Worm (Caenorhabditis elegans) whole organism, mixed stage, embryonic: Measurements from ENCODE around the gene C16C8.27.

Experiments used
- M03D4.4 ChIP-seq: sonication (generic microtip); optimal IDR thresholded peaks from 2 replicates; lab custom pipeline; 2017; ENCODE audit warnings: mild to moderate bottlenecking, missing genetic modification characterization, missing compliant biosample characterization
- ceh-43 ChIP-seq: fragments of 200-800 bp; sonication (Bioruptor generic); optimal IDR thresholded peaks from 2 replicates; lab custom pipeline; 2018; ENCODE audit warnings: mild to moderate bottlenecking, missing genetic modification characterization, moderate library complexity, missing compliant biosample characterization
- ces-1 ChIP-seq: fragments of 150-350 bp; optimal IDR thresholded peaks from 2 replicates; lab custom pipeline; 2014; ENCODE audit warnings: missing biosample characterization, missing genetic modification reagents, missing genetic modification characterization
- elt-1 ChIP-seq: sonication (generic microtip); optimal IDR thresholded peaks from 2 replicates; lab custom pipeline; 2017; ENCODE audit warnings: missing genetic modification characterization, mild to moderate bottlenecking, missing compliant biosample characterization, antibody characterized with exemption, moderate library complexity, borderline replicate concordance; ENCODE audit not compliant: insufficient read depth
- lin-13 ChIP-seq: fragments of 150-350 bp; optimal IDR thresholded peaks from 2 replicates; lab custom pipeline; 2014; ENCODE audit warnings: missing biosample characterization, missing genetic modification characterization
- mab-5 ChIP-seq: fragments of 150-350 bp; optimal IDR thresholded peaks from 2 replicates; lab custom pipeline; 2014; ENCODE audit warnings: missing biosample characterization, missing genetic modification characterization
- nhr-237 ChIP-seq: fragments of 150-350 bp; optimal IDR thresholded peaks from 2 replicates; lab custom pipeline; 2014; ENCODE audit warnings: missing biosample characterization, missing genetic modification characterization
- nhr-28 ChIP-seq: fragments of 150-350 bp; optimal IDR thresholded peaks from 2 replicates; lab custom pipeline; 2014; ENCODE audit warnings: missing biosample characterization, missing genetic modification characterization
- nhr-76 ChIP-seq: sonication (generic microtip); optimal IDR thresholded peaks from 2 replicates; lab custom pipeline; 2017; ENCODE audit warnings: missing biosample characterization, missing genetic modification characterization
- pha-4 ChIP-seq: fragments of 150-350 bp; optimal IDR thresholded peaks from 2 replicates; lab custom pipeline; 2018; ENCODE audit warnings: missing biosample characterization, missing genetic modification reagents, missing genetic modification characterization
- sem-2 ChIP-seq: fragments of 200-800 bp; sonication (Bioruptor generic); optimal IDR thresholded peaks from 2 replicates; lab custom pipeline; 2018; ENCODE audit warnings: mild to moderate bottlenecking, missing genetic modification characterization, missing compliant biosample characterization
- snpc-4 ChIP-seq: fragments of 150-350 bp; optimal IDR thresholded peaks from 2 replicates; lab custom pipeline; 2014; ENCODE audit warnings: missing biosample characterization, missing genetic modification characterization
- unc-62 ChIP-seq: fragments of 150-350 bp; optimal IDR thresholded peaks from 2 replicates; lab custom pipeline; 2014; ENCODE audit warnings: missing biosample characterization, missing genetic modification reagents, missing genetic modification characterization
- ztf-11 ChIP-seq: fragments of 150-350 bp; optimal IDR thresholded peaks from 2 replicates; lab custom pipeline; 2014; ENCODE audit warnings: missing biosample characterization, missing genetic modification characterization

DNA sequence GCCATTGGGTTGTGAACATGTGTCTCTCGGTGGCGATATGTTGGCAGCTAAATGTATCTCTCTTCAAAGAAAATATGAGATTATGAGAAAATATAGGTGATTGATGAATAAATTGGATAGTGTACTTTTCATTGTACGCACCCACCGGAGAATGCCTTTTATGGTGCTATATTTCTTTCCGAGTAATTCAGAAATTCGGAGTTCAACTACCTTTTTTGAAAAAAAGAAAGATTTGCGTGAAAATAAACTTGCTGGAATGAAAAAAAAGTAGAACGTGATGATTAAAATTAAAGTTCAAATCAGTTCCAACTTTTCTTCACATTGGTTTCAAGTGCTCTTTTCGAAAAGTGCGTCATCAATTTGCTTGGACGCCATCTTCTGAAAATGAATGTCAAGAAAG lies 37.9 kb upstream of the C16C8.27 start, which contains the start of gene nep-8:
- TF ChIP-seq nhr-76 (tag; lab: Kevin White, UChicago) (no peak), unc-62 (GFP tag; lab: Kevin White, UChicago) (no peak), lin-13 (tag; lab: Kevin White, UChicago) (no peak), elt-1 (tag; lab: Kevin White, UChicago) (no peak), nhr-237 (tag; lab: Kevin White, UChicago) (no peak), M03D4.4 (no peak), pha-4 (tag; lab: Kevin White, UChicago) (no peak), ces-1 (no peak), ceh-43 (GFP tag; lab: Kevin White, UChicago) (no peak), snpc-4 (tag; lab: Kevin White, UChicago) (no peak), ztf-11 (no peak), mab-5 (tag; lab: Kevin White, UChicago) (no peak), nhr-28 (tag; lab: Kevin White, UChicago) (no peak), sem-2 (GFP tag; lab: Kevin White, UChicago) (no peak)
